Worm (Caenorhabditis elegans) whole organism, dauer: Measurements from ENCODE around the gene szy-4.

Experiments
- unc-62 ChIP-seq: sonication (generic microtip); optimal IDR thresholded peaks from 2 replicates; lab custom pipeline; 2017; ENCODE audit warnings: missing biosample characterization, missing genetic modification reagents, missing genetic modification characterization

Gene szy-4

DNA sequence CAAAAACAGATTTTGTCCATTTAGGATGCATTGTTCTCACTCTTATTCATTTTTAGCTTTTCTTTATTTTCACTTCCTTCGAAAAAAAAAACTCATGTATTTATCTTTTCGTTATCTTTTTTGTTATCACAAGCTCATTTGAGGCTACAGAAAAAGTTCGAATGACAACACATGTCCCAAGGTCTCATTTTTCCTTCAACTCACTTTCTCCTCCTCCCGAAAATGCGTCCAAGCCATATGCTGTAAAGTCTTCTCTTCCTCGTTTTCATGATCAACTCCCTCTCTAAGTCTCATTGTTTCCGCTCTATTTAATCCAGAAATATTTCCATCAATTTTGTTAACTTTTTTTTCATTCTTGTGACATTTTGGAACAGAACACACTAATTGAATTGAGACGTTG is 17.2 kb upstream of the szy-4 start:
- no peak for TF ChIP-seq unc-62 (GFP tag; lab: Kevin White, UChicago)

DNA sequence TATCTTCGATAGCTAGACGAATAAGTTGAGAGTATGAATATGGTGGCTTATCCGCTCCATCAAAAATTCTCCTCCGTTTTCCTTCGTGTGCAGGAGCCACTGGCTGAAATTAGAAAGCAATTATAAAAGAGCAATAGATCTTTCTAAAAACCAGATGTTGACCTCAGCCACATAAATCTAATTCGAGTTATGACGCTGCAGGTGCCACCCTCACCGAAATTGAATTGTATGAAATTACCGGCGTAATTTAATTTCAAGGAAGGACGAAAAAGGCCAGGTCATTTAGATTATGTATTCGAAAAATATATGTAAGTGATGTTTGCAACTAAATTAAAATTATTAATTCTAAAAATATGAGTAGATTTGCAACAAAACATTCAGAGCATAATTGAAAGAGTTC is 7.7 kb upstream of the szy-4 start:
- TF ChIP-seq unc-62 (GFP tag; lab: Kevin White, UChicago), result no peak

DNA sequence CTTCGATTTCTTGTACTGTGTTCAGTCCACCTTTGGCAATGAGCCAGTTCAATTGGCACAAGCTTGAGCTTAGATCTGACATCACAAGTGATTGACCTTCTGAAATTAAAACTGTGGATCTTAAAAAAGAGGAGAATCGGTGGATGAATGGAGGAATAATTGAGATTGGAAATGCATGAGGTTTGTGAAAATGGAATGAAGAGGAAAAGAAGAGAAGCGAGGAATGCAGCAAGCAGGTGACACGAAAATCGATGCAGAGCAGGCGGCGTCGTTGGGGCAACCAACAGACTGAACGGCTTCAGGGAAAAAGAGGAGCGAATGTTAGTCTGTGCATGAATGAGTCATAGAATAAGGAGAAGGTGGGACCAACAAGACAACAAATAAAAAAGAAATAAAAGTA is 7.2 kb upstream of the szy-4 start, which contains the start of gene fkh-8:
Gene fkh-8, minus strand, starts transcription at position 101 of the 400 bp plus-strand sequence.
- TF ChIP-seq unc-62 (GFP tag; lab: Kevin White, UChicago), result no peak

DNA sequence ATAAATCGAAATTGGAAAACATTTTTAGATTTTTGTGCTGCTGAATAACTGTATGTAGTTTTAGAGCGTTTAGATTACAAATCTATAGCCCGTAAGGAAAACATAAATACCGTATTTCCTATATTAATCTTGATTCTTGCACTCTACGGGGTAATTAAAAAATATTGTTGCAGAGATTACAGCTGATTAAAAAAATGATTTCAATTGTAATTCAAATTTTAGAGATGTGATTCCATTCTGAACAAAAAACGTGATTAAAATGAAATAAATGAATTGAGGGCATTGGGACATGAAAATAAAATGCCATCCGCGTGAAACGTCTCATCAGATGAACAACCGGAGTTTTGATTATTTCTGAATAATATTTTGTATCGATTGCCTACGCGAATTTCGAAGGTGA is 6.0 kb upstream of the szy-4 start, which contains the start of gene cpb-2:
Gene cpb-2, plus strand, starts transcription at position 301 of the 400 bp plus-strand sequence.
- TF ChIP-seq unc-62 (GFP tag; lab: Kevin White, UChicago), result no peak

DNA sequence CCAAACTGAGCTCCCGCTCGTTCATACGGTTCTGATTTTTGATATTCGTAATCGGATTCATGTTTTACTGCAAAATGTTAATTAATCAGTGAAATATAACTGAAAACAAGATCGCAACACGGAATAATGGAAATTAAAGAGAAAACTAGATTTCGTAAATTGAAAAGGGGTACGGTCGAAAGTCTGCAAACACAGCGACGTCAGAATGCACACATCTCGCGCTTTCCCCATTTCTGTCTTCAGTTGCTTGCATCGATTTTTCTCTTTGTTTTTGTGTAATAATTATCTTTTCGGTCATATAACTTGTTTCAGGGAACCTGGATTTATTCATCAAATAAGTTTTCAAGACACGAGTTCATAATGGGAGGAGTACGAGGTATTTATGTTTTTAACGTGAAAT is 1.6 kb upstream of the szy-4 start, which contains the start of the genes rbmx-2 and C30B5.2:
Gene rbmx-2, minus strand, starts transcription at position 74 of the 400 bp plus-strand sequence.
Gene C30B5.2, plus strand, starts transcription at position 306 of the 400 bp plus-strand sequence.
- no peak for TF ChIP-seq unc-62 (GFP tag; lab: Kevin White, UChicago)

DNA sequence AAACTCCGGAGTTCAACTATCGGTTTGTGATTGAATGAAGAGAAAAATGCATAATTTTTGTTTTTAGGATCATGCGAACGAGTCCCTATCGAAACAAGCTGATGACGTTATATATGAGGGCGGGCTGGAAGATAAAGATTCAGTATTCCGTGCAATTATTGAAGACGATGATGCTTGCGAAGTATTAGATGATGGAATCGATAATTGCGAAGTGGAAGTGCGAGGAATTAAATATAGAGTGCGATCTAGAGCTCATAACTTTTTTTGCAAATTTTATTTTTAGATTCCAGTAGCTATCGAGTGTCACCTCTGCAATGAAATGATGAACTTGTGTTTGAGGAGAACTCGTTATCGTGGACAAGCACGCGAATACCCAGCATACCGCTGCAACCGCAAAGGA is 514 bp downstream of the szy-4 start:
- TF ChIP-seq unc-62 (GFP tag; lab: Kevin White, UChicago), result no peak

DNA sequence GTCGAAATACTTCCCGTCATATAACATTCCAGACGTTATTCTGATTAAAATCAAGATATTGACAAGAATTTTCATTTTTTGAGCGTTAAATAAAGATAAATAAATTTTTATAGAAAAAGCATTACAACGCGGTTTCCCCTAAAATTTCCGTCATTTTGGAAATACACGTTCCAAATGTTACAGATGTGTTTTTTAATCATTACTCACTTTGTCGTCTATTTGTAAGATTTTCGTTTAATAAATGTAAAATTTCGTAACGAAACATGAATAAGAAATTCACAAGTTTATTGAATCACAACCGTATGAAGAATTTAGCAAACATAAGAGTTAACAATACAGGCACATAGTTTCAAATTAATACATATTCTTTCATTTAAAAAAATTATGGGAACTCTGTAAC is 4.4 kb downstream of the szy-4 start, which contains the start of gene C30B5.17:
Gene C30B5.17, minus strand, starts transcription at position 101 of the 400 bp plus-strand sequence.
- TF ChIP-seq unc-62 (GFP tag; lab: Kevin White, UChicago), result no peak

DNA sequence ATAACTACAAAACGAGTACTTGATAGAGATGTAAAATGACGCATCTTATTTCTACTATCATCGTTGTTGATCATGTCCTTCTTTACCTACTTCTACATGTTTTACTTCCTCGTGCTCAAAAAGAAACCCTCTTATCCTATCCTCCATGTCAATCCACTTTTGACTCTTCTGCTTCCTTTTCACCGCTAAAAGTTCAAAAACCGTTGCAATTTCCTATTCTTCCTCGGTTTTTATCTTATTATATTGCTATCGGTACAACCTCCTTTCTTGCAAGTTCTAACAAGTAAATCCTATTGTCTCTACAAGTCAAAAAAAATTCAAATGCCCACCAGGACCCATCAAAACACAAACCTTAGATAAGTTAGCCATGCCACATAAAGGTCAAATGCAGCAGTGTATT is 8.8 kb downstream of the szy-4 start:
- no peak for TF ChIP-seq unc-62 (GFP tag; lab: Kevin White, UChicago)

DNA sequence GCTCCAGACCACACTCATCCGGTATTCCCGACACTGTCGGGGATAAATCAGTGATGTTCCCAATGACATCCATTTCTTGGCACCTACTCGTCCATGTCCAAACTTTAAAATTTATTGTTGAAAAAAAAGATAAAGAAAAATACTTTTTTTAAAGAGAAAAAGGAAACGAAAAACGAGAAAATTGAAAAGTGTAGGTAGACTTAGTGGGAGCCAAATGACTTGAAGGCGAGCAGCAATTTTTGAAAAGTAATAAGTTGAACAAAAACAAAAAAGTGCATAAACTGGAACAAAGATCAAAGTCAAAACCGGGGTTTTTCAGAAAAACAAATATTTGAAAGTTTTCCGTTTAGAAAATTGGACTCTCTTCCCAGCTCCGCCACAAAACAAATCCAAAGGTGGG is 9.6 kb downstream of the szy-4 start, which contains the start of gene daf-37:
Gene daf-37, minus strand, starts transcription at position 101 of the 400 bp plus-strand sequence.
- TF ChIP-seq unc-62 (GFP tag; lab: Kevin White, UChicago), result no peak

DNA sequence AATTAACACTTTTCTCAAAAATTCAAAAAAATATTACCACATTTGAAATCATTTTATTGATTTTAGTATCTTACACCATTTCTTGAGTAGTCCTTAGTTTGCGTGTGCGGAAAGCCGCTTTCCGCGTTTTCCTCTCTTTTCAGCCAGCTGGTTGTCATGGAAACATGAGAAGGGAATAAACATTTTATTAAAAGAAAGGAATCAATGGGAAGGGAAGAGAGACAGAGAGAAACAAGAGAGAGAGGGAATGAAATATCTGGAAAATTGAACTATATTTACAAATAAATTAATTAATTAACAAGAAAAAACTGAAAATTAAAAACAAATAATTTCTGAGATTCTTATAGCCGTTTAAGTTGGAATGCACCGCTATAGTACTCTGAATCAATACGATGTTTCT is 20.9 kb downstream of the szy-4 start, which contains the start of gene mks-2:
Gene mks-2, minus strand, starts transcription at position 101 of the 400 bp plus-strand sequence.
- TF ChIP-seq unc-62 (GFP tag; lab: Kevin White, UChicago), result no peak

DNA sequence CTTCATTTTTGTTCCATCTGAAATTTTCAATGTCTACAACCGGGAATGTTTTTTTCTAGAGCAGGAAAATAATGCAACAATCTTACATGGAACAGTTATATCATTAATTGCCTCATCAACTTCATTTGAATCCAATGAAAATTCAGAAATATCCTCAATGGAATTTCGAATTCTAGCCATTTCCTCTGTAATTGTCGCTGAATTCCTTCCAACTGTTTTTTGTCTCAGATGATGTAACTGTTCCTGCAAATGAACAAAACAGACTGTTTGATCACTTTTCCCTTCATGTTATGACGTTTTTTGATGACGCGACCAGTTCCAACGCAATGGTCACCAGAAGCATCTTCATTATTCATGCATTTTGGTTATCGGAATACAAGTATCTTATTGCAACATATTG is 23.0 kb downstream of the szy-4 start:
- TF ChIP-seq unc-62 (GFP tag; lab: Kevin White, UChicago), result no peak

DNA sequence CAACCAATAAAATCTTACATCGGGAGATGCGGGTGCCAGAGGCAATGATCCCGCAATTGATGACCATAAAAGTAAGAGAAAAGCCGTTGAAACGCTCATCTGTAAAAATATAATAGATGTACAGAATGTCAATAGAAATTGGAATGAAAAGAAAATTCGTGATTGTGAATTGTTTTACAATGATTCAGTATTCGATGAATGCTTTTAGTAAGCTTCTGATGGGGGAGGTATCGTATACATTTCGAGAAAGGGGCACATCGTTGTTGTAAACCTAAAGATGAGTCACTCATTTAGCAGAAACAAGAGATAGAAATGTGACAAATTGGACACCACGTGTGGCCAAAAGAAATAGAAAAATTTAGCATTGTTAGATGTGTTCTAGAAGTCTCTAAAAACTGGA is 24.1 kb downstream of the szy-4 start, which contains the start of gene C30B5.6:
Gene C30B5.6, minus strand, starts transcription at position 101 of the 400 bp plus-strand sequence.
- TF ChIP-seq unc-62 (GFP tag; lab: Kevin White, UChicago), result no peak

DNA sequence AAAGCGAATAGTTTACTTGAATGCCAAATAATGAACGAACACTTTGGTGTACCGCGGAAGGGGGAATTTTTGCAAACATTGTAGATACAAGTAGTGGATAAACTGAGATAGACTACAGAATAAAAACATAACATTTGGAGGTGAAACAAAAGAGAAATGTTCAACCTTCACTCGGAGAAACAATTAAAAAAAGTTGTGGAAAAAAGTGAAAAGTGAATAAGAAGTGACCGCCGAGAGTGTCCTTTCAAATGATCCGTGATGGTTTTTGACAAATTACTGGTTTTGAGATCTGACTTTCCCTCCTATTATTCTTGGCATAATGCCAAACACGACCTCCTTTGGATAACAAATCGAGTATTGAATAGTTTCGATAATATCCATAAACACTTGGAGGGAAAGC is 25.3 kb downstream of the szy-4 start:
- TF ChIP-seq unc-62 (GFP tag; lab: Kevin White, UChicago), result no peak

DNA sequence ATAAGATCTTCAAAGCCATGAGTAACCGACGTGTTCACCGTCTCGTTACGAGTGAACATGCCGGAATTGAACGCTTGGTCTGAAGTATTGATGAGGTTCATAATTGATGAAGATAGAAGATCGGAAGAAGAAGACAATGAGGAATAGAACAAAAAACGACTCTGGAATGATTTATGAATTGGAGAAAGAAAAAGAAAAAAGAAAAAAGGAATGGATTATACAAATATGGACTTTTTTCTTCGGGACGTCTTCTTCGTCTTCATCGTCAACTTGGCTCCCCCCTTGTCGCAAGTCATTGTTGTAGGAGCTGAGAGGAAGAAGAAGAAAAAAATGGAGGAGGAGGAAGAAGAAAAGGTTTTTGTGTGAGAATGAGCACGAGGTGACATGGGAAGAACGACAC is 28.5 kb downstream of the szy-4 start, which contains the start of gene srsy-2:
Gene srsy-2, minus strand, starts transcription at position 101 of the 400 bp plus-strand sequence.
- TF ChIP-seq unc-62 (GFP tag; lab: Kevin White, UChicago), result no peak

DNA sequence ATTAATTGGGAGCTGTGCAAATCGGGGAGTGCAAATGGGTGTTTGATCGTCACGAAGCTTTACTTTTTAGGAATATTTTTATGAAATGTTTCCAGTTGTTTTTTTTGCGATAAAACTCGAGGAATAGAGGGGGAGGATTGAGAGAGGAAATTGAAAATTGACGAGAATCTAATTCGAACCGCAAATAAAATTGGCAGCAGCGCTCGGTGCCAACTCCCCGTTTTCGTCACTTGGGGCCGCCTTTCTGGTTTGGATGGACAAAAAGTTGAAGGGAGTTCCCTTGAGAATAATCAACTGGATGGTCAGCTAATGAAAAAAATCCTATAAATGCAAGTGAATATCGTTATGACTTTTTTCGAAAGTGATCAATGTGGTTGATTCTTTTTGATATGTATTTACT is 31.6 kb downstream of the szy-4 start:
- TF ChIP-seq unc-62 (GFP tag; lab: Kevin White, UChicago), result no peak

DNA sequence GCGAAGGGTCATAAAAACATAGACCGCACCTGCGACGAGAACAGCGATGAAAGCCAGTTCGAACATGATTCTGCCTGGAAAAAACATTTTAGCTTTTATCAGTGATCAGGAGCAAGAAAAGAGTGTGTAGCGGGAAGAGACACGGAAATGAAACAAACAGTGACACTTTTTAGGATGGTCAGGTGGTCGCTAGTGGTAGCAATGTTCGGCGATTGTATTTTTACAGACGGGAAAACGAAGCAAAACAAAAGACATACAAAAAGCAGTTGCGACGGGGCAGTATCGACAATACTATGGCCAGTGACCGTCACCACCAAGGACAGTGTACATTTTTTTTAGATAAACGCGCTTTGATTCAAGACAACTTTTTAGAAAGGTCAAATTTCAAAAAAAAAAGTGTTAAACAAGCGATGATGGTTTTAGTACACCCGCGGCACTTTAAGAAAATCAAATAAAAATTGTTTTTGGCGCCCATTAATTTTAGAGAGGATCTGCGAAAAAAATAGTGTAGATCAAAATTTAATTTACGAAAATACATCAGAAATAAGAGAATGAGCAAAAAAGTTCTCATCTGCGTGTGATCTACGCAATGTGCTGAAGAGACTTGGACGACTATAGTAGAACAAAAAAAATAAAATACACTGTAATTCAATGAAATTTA is 37.1 kb downstream of the szy-4 start, which contains the start of gene T24H7.9:
Gene T24H7.9, minus strand, starts transcription at position 74 of the 661 bp plus-strand sequence.
- no peak for TF ChIP-seq unc-62 (GFP tag; lab: Kevin White, UChicago)
